Fruit fly (Drosophila melanogaster): ENCODE results near the gene CG5850.

DNA sequence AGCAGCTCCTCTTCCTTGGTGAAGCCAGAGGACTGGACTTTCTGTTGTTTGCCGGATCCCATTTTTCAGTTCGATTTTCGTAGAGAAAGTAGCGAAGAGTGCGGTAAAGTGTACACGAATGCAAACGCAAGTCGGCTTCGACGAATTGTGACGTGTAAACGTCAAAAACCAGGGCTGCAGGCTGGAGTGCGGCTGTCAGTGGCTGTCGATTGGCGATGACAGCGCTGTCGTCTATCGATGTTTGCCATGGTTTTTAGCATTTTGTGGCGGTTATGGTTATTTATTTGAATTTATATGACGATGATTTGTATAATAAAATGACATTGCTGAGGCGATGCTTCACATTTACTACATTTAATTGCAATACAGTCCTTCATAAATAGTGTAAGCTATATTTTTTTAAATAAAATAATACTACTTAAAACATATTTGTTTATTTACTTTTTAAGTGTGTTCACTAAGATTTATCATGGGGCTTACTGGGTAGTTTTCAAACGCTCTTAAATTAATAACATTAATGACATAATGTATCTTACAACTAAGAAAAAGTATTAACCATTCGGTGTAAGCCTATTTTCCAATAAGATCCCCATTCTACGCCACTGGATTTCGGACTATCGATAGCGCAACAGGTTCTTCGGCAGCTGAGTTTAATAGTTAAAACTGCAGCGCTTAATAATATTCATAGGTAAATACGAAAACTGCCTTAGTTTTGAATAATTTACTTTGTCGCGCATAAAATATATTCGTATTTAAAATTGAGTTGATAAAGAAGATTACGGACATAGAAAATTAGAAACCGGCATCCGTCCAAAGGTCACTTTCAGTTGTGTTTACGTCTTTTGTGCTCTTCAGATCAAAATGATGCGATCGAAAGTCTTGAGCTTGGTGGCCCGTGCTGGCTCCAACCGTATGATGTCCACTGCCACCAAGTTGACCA lies 45.5 kb downstream of the CG5850 start, which contains the start of the genes CG5885 and CG4598:
- no peak for TF ChIP-seq CG8478 (optimal IDR thresholded peaks at IDR 0.05)
- peak in 1 of 2 experiments; percentile 29 for TF ChIP-seq CTCF (optimal IDR thresholded peaks at IDR 0.05)

Measured in S2 (cell line).